Fruit fly (Drosophila melanogaster) whole organism, prepupa: ENCODE data around the gene CG33795.

ENCODE experiments used
- CG10669 ChIP-seq: fragments of 200-800 bp; sonication (Bioruptor generic); optimal IDR thresholded peaks from 3 replicates; lab custom pipeline; 2018; ENCODE audit warnings: missing biosample characterization, mild to moderate bottlenecking, missing genetic modification characterization, moderate library complexity
- net ChIP-seq: fragments of 200-800 bp; sonication (Bioruptor generic); optimal IDR thresholded peaks from 3 replicates; lab custom pipeline; 2016; ENCODE audit warnings: missing biosample characterization, missing genetic modification characterization

DNA sequence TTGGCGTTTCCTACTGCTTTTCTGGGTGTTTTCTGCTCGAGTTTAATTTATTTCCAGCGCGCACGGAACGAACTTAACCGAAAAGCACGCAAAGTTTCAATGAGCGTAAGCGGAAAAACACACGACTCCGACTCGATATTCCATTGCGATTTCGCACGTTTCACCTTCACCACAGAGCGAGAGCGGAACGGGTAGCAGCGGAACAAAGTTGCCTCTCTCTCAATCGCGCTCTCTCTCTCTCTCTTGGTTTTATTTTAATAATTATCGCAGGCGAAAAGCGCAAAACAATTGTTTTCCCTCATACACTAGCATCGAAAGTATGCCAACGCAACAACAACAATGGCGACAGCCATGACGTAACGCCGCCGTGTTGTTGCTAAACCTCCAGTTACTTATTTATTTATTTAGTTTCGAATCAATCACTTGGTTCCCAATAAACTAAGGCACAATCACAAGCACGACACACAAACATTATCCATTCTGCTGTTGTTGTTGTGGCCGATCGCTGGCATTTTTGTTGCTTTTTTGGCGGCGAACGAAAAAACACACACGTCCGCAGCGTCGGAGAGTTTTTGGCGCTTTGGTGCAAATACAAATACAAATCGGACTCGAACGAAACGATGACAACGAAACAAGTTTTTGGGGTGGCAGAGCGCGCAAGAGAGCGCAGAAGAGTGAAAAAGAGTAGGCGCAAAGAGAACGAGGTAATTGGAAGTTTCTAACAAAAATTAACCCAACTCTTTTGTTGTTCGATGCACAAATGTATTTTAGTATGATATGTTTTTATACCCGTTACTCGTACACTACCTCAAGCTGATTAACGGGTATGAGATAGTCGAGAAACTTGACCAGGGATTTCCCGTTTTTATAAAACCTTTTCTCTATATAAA is 6.8 kb downstream of the CG33795 start, which contains the start of gene CG5151:
- TF ChIP-seq net (peak; percentile 12), CG10669 (GFP tag; lab: Kevin White, UChicago) (peak; percentile 11)
